Worm (Caenorhabditis elegans) whole organism, mixed stage, embryonic: Measurements from ENCODE around the gene lag-2.

Source experiments
- M03D4.4 ChIP-seq: sonication (generic microtip); optimal IDR thresholded peaks from 2 replicates; lab custom pipeline; 2017; ENCODE audit warnings: mild to moderate bottlenecking, missing genetic modification characterization, missing compliant biosample characterization
- bed-3 ChIP-seq: fragments of 200-800 bp; sonication (Bioruptor generic); optimal IDR thresholded peaks from 3 replicates; lab custom pipeline; 2018; ENCODE audit warnings: mild to moderate bottlenecking, missing genetic modification characterization, moderate library complexity, missing compliant biosample characterization
- blmp-1 ChIP-seq: fragments of 150-350 bp; optimal IDR thresholded peaks from 2 replicates; lab custom pipeline; 2014; ENCODE audit warnings: missing biosample characterization, missing genetic modification characterization
- ceh-43 ChIP-seq: fragments of 200-800 bp; sonication (Bioruptor generic); optimal IDR thresholded peaks from 2 replicates; lab custom pipeline; 2018; ENCODE audit warnings: mild to moderate bottlenecking, missing genetic modification characterization, moderate library complexity, missing compliant biosample characterization
- ceh-83 ChIP-seq: fragments of 200-800 bp; sonication (Bioruptor generic); optimal IDR thresholded peaks from 2 replicates; lab custom pipeline; 2018; ENCODE audit warnings: mild to moderate bottlenecking, missing genetic modification characterization, missing compliant biosample characterization
- ces-1 ChIP-seq: fragments of 150-350 bp; optimal IDR thresholded peaks from 2 replicates; lab custom pipeline; 2014; ENCODE audit warnings: missing biosample characterization, missing genetic modification reagents, missing genetic modification characterization
- cnd-1 ChIP-seq: fragments of 200-800 bp; sonication (Bioruptor generic); optimal IDR thresholded peaks from 2 replicates; lab custom pipeline; 2018; ENCODE audit warnings: mild to moderate bottlenecking, missing genetic modification characterization, missing compliant biosample characterization
- drap-1 ChIP-seq: fragments of 200-800 bp; sonication (Bioruptor generic); optimal IDR thresholded peaks from 3 replicates; lab custom pipeline; 2018; ENCODE audit warnings: mild to moderate bottlenecking, missing genetic modification characterization, missing compliant biosample characterization
- elt-1 ChIP-seq: sonication (generic microtip); optimal IDR thresholded peaks from 2 replicates; lab custom pipeline; 2017; ENCODE audit warnings: missing genetic modification characterization, mild to moderate bottlenecking, missing compliant biosample characterization, antibody characterized with exemption, moderate library complexity, borderline replicate concordance; ENCODE audit not compliant: insufficient read depth
- elt-3 ChIP-seq: fragments of 150-350 bp; optimal IDR thresholded peaks from 2 replicates; lab custom pipeline; 2014; ENCODE audit warnings: missing biosample characterization, missing genetic modification characterization
- flh-1 ChIP-seq: fragments of 200-800 bp; sonication (Bioruptor generic); optimal IDR thresholded peaks from 2 replicates; lab custom pipeline; 2018; ENCODE audit warnings: mild to moderate bottlenecking, missing genetic modification characterization, moderate library complexity, missing compliant biosample characterization
- ham-2 ChIP-seq: fragments of 200-800 bp; sonication (Bioruptor generic); optimal IDR thresholded peaks from 2 replicates; lab custom pipeline; 2018; ENCODE audit warnings: mild to moderate bottlenecking, missing genetic modification characterization, missing compliant biosample characterization
- hlh-1 ChIP-seq: fragments of 150-350 bp; optimal IDR thresholded peaks from 2 replicates; lab custom pipeline; 2014; ENCODE audit warnings: missing biosample characterization, missing genetic modification reagents, missing genetic modification characterization
- lin-13 ChIP-seq: fragments of 150-350 bp; optimal IDR thresholded peaks from 2 replicates; lab custom pipeline; 2014; ENCODE audit warnings: missing biosample characterization, missing genetic modification characterization
- lin-32 ChIP-seq: fragments of 200-800 bp; sonication (Bioruptor generic); optimal IDR thresholded peaks from 2 replicates; lab custom pipeline; 2018; ENCODE audit warnings: mild to moderate bottlenecking, missing genetic modification characterization, missing compliant biosample characterization
- lsy-2 ChIP-seq: fragments of 150-350 bp; optimal IDR thresholded peaks from 2 replicates; lab custom pipeline; 2014; ENCODE audit warnings: missing biosample characterization, missing genetic modification characterization
- mab-5 ChIP-seq: fragments of 150-350 bp; optimal IDR thresholded peaks from 2 replicates; lab custom pipeline; 2014; ENCODE audit warnings: missing biosample characterization, missing genetic modification characterization
- mep-1 ChIP-seq: fragments of 150-350 bp; optimal IDR thresholded peaks from 2 replicates; lab custom pipeline; 2017; ENCODE audit warnings: missing biosample characterization, missing genetic modification reagents, missing genetic modification characterization, inconsistent platforms
- mls-2 ChIP-seq: sonication (generic microtip); optimal IDR thresholded peaks from 2 replicates; lab custom pipeline; 2016; ENCODE audit warnings: mild to moderate bottlenecking, missing genetic modification characterization, moderate library complexity, missing compliant biosample characterization
- nhr-12 ChIP-seq: fragments of 150-350 bp; optimal IDR thresholded peaks from 2 replicates; lab custom pipeline; 2014; ENCODE audit warnings: missing biosample characterization, missing genetic modification characterization
- nhr-2 ChIP-seq: fragments of 150-350 bp; optimal IDR thresholded peaks from 2 replicates; lab custom pipeline; 2014; ENCODE audit warnings: missing biosample characterization, missing genetic modification characterization
- nhr-237 ChIP-seq: fragments of 150-350 bp; optimal IDR thresholded peaks from 2 replicates; lab custom pipeline; 2014; ENCODE audit warnings: missing biosample characterization, missing genetic modification characterization
- nhr-28 ChIP-seq: fragments of 150-350 bp; optimal IDR thresholded peaks from 2 replicates; lab custom pipeline; 2014; ENCODE audit warnings: missing biosample characterization, missing genetic modification characterization
- snpc-4 ChIP-seq: fragments of 150-350 bp; optimal IDR thresholded peaks from 2 replicates; lab custom pipeline; 2014; ENCODE audit warnings: missing biosample characterization, missing genetic modification characterization
- sptf-1 ChIP-seq: sonication (generic microtip); optimal IDR thresholded peaks from 2 replicates; lab custom pipeline; 2017; ENCODE audit warnings: mild to moderate bottlenecking, missing genetic modification characterization, moderate library complexity, missing compliant biosample characterization
- tbx-8 ChIP-seq: fragments of 200-800 bp; sonication (Bioruptor generic); optimal IDR thresholded peaks from 2 replicates; lab custom pipeline; 2018; ENCODE audit warnings: mild to moderate bottlenecking, missing genetic modification characterization, moderate library complexity, missing compliant biosample characterization
- unc-120 ChIP-seq: sonication (generic microtip); optimal IDR thresholded peaks from 2 replicates; lab custom pipeline; 2017; ENCODE audit warnings: missing genetic modification characterization, missing compliant biosample characterization; ENCODE audit not compliant: poor library complexity, severe bottlenecking
- unc-39 ChIP-seq: fragments of 150-350 bp; optimal IDR thresholded peaks from 2 replicates; lab custom pipeline; 2014; ENCODE audit warnings: missing biosample characterization, missing genetic modification characterization
- unc-62 ChIP-seq: fragments of 150-350 bp; optimal IDR thresholded peaks from 2 replicates; lab custom pipeline; 2014; ENCODE audit warnings: missing biosample characterization, missing genetic modification reagents, missing genetic modification characterization
- zip-8 ChIP-seq: fragments of 150-350 bp; optimal IDR thresholded peaks from 2 replicates; lab custom pipeline; 2014; ENCODE audit warnings: missing biosample characterization, missing genetic modification characterization
- ztf-11 ChIP-seq: fragments of 150-350 bp; optimal IDR thresholded peaks from 2 replicates; lab custom pipeline; 2014; ENCODE audit warnings: missing biosample characterization, missing genetic modification characterization

Gene lag-2

DNA sequence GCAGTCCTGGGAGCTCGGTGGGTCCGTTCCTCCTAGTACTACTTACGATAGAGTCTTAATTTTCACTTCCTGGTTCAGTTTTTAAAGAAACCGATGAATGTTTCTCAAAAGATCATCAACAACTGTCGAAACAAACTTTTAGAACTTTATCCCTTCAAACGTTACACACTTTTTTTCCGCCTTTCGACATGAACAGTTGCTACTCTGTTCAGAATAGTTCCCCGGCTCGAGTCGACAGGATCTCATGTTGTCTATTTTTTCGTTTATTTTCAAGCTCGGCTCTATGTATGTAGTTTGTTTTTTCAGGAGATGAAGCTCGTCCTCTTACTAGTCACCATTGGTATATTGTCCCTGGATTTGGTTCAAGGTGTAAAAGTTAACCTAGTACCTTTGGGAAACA, 31.4 kb upstream of the lag-2 start, which contains the start of gene exh-1:
exh-1 (plus strand) TSS at position 301 of the 400 bp plus-strand sequence.
- TF ChIP-seq ceh-83 (GFP tag; lab: Kevin White, UChicago) (no peak), M03D4.4 (tag; lab: Kevin White, UChicago) (no peak), elt-3 (tag; lab: Kevin White, UChicago) (no peak), lsy-2 (tag; lab: Kevin White, UChicago) (no peak)

DNA sequence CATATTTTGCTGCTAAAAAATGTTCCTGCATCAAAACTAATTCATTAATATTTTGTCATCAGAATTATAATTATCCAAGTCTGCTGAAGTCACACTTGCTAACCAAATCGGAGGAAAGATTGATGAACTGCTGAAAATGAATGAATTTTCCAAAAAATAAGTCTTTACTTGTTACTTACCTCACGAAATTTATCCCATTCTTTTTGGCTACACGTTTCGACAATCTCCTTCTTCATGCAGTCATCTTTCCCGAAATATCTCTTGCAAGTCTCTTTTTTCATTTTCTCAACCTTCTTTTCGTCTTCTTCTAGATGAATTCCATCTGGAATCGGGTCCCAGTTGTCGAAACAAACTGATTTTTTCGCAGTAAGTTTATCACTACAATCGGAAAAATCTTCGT, 29.8 kb upstream of the lag-2 start:
- no peak for TF ChIP-seq tbx-8

DNA sequence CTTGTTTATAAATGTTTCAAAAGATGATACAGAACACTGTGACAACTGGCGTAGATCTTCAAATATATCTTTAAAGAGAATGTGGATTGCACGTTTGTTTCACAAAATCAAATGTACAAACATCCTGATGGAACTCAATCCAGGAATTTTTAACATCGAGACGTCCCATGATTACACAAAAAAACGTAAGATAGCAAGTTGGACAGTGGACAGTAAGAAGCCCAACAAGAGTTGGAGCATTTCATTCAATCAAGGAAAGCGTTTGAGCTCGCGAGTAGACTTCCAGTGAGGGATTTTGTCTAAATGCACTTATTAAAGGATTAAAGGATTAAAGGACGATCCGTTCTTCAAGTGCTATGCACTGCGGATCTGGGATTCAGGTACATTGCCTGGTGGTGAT, 28.9 kb upstream of the lag-2 start, which contains the start of gene C36C5.12:
C36C5.12 (minus strand) TSS at position 101 of the 400 bp plus-strand sequence.
- TF ChIP-seq ces-1 (GFP tag; lab: Kevin White, UChicago) (no peak), ztf-11 (tag; lab: Kevin White, UChicago) (no peak), lin-13 (no peak), flh-1 (GFP tag; lab: Kevin White, UChicago) (no peak), mab-5 (no peak), nhr-12 (tag; lab: Kevin White, UChicago) (no peak), ceh-83 (GFP tag; lab: Kevin White, UChicago) (no peak), elt-3 (tag; lab: Kevin White, UChicago) (no peak), sptf-1 (tag; lab: Kevin White, UChicago) (no peak), cnd-1 (no peak), snpc-4 (no peak), nhr-2 (tag; lab: Kevin White, UChicago) (no peak), ceh-43 (GFP tag; lab: Kevin White, UChicago) (no peak), mls-2 (no peak), mep-1 (tag; lab: Kevin White, UChicago) (no peak), unc-62 (GFP tag; lab: Kevin White, UChicago) (no peak), M03D4.4 (tag; lab: Kevin White, UChicago) (no peak), unc-39 (tag; lab: Kevin White, UChicago) (no peak), ham-2 (no peak)

- TF ChIP-seq sptf-1 (tag; lab: Kevin White, UChicago) (no peak), zip-8 (no peak), mep-1 (tag; lab: Kevin White, UChicago) (no peak), ztf-11 (tag; lab: Kevin White, UChicago) (no peak), mab-5 (no peak), nhr-237 (tag; lab: Kevin White, UChicago) (no peak), ceh-43 (GFP tag; lab: Kevin White, UChicago) (no peak), lsy-2 (tag; lab: Kevin White, UChicago) (no peak), lin-13 (no peak)
Observed at ce11 chrV:3162299-3162698, 25.8 kb upstream of the lag-2 start.

DNA sequence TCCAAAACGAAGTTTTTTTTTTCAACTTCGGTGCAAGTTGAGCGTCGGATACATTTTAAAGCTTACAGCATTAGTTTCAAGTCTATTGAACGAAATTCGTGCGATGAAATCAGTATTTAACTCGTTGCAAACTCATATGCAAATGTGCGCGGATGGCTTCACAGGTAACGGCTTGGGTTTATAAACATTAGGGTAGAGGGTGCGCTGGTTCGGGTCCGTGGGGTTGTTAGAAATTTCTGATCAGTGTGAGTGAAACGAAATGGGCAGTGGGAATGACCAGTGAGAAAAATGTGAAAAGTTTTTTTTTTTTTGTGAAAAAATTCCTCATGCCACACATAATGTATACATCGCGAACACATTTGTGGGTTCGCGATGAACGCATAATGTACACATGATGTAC, 25.0 kb upstream of the lag-2 start:
- no peak for TF ChIP-seq lin-32 (GFP tag; lab: Kevin White, UChicago)
- TF ChIP-seq mep-1 (tag; lab: Kevin White, UChicago): no peak
- no peak for TF ChIP-seq flh-1 (GFP tag; lab: Kevin White, UChicago)
- no peak for TF ChIP-seq snpc-4
- TF ChIP-seq, all 35 proteins: peak for 0

DNA sequence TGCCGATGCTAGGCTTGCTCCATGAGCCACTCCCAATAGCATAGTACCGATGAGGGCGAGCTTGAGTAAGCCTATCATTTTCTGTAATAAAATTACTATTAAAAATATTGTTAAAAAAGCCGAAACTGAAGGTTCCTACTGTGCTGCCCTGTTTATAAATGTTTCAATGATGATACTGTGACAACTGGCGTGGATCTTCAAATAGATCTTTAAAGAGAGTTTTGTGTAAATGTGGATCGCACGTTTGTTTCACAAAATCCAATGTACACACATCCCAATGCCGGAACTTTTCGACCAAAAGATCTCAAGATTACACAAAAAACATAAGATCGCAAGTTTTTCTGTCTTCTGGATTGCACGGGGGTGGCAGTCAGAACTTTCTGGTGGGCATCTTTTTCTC, 22.7 kb upstream of the lag-2 start, which contains the start of gene C36C5.14:
C36C5.14 (minus strand) TSS at position 101 of the 400 bp plus-strand sequence.
- TF ChIP-seq sptf-1 (tag; lab: Kevin White, UChicago) (no peak), ceh-43 (GFP tag; lab: Kevin White, UChicago) (no peak), bed-3 (GFP tag; lab: Kevin White, UChicago) (no peak), tbx-8 (no peak), snpc-4 (no peak), unc-62 (GFP tag; lab: Kevin White, UChicago) (no peak), mab-5 (no peak), elt-1 (no peak), blmp-1 (tag; lab: Kevin White, UChicago) (no peak), unc-120 (tag; lab: Kevin White, UChicago) (no peak), lin-13 (no peak), mep-1 (tag; lab: Kevin White, UChicago) (no peak), drap-1 (GFP tag; lab: Kevin White, UChicago) (no peak), ceh-83 (GFP tag; lab: Kevin White, UChicago) (no peak), hlh-1 (tag; lab: Kevin White, UChicago) (no peak), nhr-28 (tag; lab: Kevin White, UChicago) (no peak)
